Fruit fly (Drosophila melanogaster) S2 (cell line): Measurements from ENCODE around the gene Prosalpha2.

Experiments used
- CG8478 ChIP-seq: fragments of >200 bp; optimal IDR thresholded peaks from 2 replicates; lab custom pipeline; 2018
- CTCF ChIP-seq, 2 experiments: fragments of >200 bp; optimal IDR thresholded peaks; 2 replicates each; lab custom pipeline; 2018

DNA sequence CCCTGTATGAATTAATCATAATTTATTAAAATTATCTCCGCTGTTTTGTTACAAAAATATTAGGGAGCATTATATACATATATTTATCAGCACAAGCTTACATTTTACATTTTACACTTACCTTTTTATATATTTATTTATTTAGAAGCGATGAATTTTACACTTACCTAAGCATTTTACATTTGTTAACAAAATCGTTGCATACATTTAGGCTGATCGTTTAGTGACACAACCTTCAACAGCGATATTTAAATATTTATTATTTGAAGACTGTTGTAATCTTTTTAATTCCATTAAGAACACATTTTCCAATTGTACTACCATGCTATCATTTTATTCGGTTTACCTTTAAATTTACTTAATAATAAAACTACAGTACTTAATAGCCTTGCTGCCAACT lies 47.3 kb upstream of the Prosalpha2 start:
- TF ChIP-seq CG8478 (lab: Kevin White, UChicago), result no peak
- TF ChIP-seq CTCF (optimal IDR thresholded peaks at IDR 0.05; lab: Kevin White, UChicago), result peak in 1 of 2 experiments; percentile 29
